Worm (Caenorhabditis elegans): ENCODE data around the gene clec-182.

DNA sequence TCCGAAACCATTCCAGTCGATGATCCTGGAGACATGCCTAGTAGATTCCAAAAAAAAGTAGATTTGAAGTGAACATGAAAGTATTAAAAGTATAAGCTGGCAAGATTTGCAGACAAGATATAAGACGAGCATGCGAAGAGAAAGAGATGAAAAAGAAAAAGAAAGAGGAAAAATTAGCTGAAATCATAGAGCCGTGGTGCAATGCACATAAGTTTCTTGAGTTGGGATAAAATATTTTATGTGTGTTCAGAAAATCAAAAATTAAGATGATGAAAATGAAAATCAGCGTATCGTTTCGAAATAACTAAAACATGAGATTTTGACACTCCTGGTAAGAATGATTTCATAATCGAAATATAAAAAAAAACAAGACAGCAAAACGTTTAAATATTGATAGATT lies 46.3 kb upstream of the clec-182 start, which contains the start of gene T11B7.2:
- TF ChIP-seq arid-1 (GFP tag; conservative IDR thresholded peaks at IDR 0.05) (no peak), pha-4 (GFP tag; IDR thresholded peaks at IDR 0.05) (no peak), pha-4 (tag; optimal IDR thresholded peaks at IDR 0.05) (no peak), lim-7 (GFP tag; IDR thresholded peaks at IDR 0.05) (no peak)
